Fruit fly (Drosophila melanogaster): Measurements from ENCODE around the gene LanB1.

- no peak for TF ChIP-seq CG1621 (tag; optimal IDR thresholded peaks at IDR 0.05)
- no peak for TF ChIP-seq fd85E (GFP tag; optimal IDR thresholded peaks at IDR 0.05)
- no peak for TF ChIP-seq OdsH (GFP tag; optimal IDR thresholded peaks at IDR 0.05)
- no peak for TF ChIP-seq CG6163 (GFP tag; IDR thresholded peaks at IDR 0.05)
- no peak for TF ChIP-seq cyc (GFP tag; optimal IDR thresholded peaks at IDR 0.05)
- no peak for TF ChIP-seq Eip75B (GFP tag; optimal IDR thresholded peaks at IDR 0.05)
- TF ChIP-seq Eip93F (GFP tag; optimal IDR thresholded peaks at IDR 0.05) = no peak
- no peak for TF ChIP-seq CG6276 (GFP tag; optimal IDR thresholded peaks at IDR 0.05)
- no peak for TF ChIP-seq Met (GFP tag; optimal IDR thresholded peaks at IDR 0.05)
- no peak for TF ChIP-seq Blimp-1 (GFP tag; optimal IDR thresholded peaks at IDR 0.05)
- TF ChIP-seq Sox102F (GFP tag; optimal IDR thresholded peaks at IDR 0.05) = no peak
These were observed 28.9 kb downstream of the LanB1 start, which contains the start of gene CG14537 for dm6 chr2L:7840152-7840551.

All from whole organism, prepupa.